Worm (Caenorhabditis elegans) whole organism, L4 larva: ENCODE measurements around the gene T19C3.5.

ENCODE experiments used
- ama-1 ChIP-seq: fragments of 150-350 bp; optimal IDR thresholded peaks from 2 replicates; lab custom pipeline; 2014; ENCODE audit warnings: inconsistent platforms, mixed read lengths
- dve-1 ChIP-seq: sonication (generic microtip); optimal IDR thresholded peaks from 2 replicates; lab custom pipeline; 2017; ENCODE audit warnings: antibody characterized with exemption, mild to moderate bottlenecking, missing genetic modification characterization, missing compliant biosample characterization; ENCODE audit not compliant: insufficient read depth
- egl-27 ChIP-seq: sonication (generic microtip); optimal IDR thresholded peaks from 3 replicates; lab custom pipeline; 2017; ENCODE audit warnings: missing biosample characterization, missing genetic modification reagents, missing genetic modification characterization
- fos-1 ChIP-seq: fragments of 150-350 bp; optimal IDR thresholded peaks from 2 replicates; lab custom pipeline; 2014; ENCODE audit warnings: missing biosample characterization, missing genetic modification characterization
- lin-13 ChIP-seq: fragments of 150-350 bp; optimal IDR thresholded peaks from 2 replicates; lab custom pipeline; 2014; ENCODE audit warnings: missing biosample characterization, missing genetic modification reagents, missing genetic modification characterization
- nhr-237 ChIP-seq: sonication (generic microtip); optimal IDR thresholded peaks from 2 replicates; lab custom pipeline; 2017; ENCODE audit warnings: missing biosample characterization, missing genetic modification characterization
- nhr-28 ChIP-seq: fragments of 150-350 bp; optimal IDR thresholded peaks from 2 replicates; lab custom pipeline; 2014; ENCODE audit warnings: missing biosample characterization, missing genetic modification characterization
- rbr-2 ChIP-seq: sonication (generic microtip); optimal IDR thresholded peaks from 2 replicates; lab custom pipeline; 2016; ENCODE audit warnings: missing genotype, missing genetic modification characterization, missing compliant biosample characterization
- snpc-4 ChIP-seq: fragments of 150-350 bp; optimal IDR thresholded peaks from 2 replicates; lab custom pipeline; 2014; ENCODE audit warnings: missing biosample characterization, missing genetic modification characterization
- unc-39 ChIP-seq: sonication (generic microtip); optimal IDR thresholded peaks from 2 replicates; lab custom pipeline; 2017; ENCODE audit warnings: missing biosample characterization, missing genetic modification characterization
- ztf-11 ChIP-seq: fragments of 150-350 bp; optimal IDR thresholded peaks from 2 replicates; lab custom pipeline; 2014; ENCODE audit warnings: missing biosample characterization, missing genetic modification characterization

- TF ChIP-seq egl-27: peak; percentile 26
- peak; percentile 98 for TF ChIP-seq nhr-28 (tag; lab: Kevin White, UChicago)
- no peak for TF ChIP-seq snpc-4 (tag; lab: Kevin White, UChicago)
- TF ChIP-seq unc-39 (tag; lab: Kevin White, UChicago): no peak
- TF ChIP-seq rbr-2 (tag; lab: Kevin White, UChicago): peak; percentile 80
- no peak for TF ChIP-seq ztf-11 (tag; lab: Kevin White, UChicago)
- no peak for TF ChIP-seq fos-1 (tag; lab: Kevin White, UChicago)
- TF ChIP-seq lin-13 (GFP tag; lab: Kevin White, UChicago): peak; percentile 73
- peak; percentile 99 for TF ChIP-seq dve-1 (tag; lab: Kevin White, UChicago)
- TF ChIP-seq nhr-237 (tag; lab: Kevin White, UChicago): no peak
- no peak for TF ChIP-seq ama-1 (lab: Kevin White, UChicago)
Observed at ce11 chrIII:623754-624153, 4.0 kb downstream of the T19C3.5 start.
